Worm (Caenorhabditis elegans) whole organism, young adult: ENCODE measurements around the gene T15B12.1.

ENCODE experiments used
- B0019.2 ChIP-seq: fragments of 200-800 bp; sonication (Bioruptor generic); conservative IDR thresholded peaks from 2 replicates; pipeline ENCODE4 v1.3.6; 2022; ENCODE audit warnings: missing genetic modification reagents, missing genetic modification characterization, missing compliant biosample characterization
- F37B4.10 ChIP-seq: fragments of 200-800 bp; sonication (Bioruptor generic); IDR thresholded peaks from 2 replicates; pipeline ENCODE4 v1.3.6; 2022; ENCODE audit warnings: missing genetic modification characterization, missing compliant biosample characterization
- F55B11.4 ChIP-seq: sonication (generic microtip); optimal IDR thresholded peaks from 2 replicates; lab custom pipeline; 2016; ENCODE audit warnings: missing compliant biosample characterization, missing genetic modification characterization, borderline replicate concordance; ENCODE audit not compliant: insufficient read depth
- Y53F4B.3 ChIP-seq: fragments of 200-800 bp; sonication (Bioruptor generic); IDR thresholded peaks from 2 replicates; pipeline ENCODE4 v1.3.6; 2022; ENCODE audit warnings: missing genetic modification reagents, missing genetic modification characterization, missing compliant biosample characterization
- Y67H2A.10 ChIP-seq: fragments of 200-800 bp; sonication (Bioruptor generic); conservative IDR thresholded peaks from 2 replicates; pipeline ENCODE4 v1.3.6; 2022; ENCODE audit warnings: missing genetic modification reagents, missing genetic modification characterization, missing compliant biosample characterization
- ama-1 ChIP-seq, 3 experiments: fragments of 150-350 bp in 1 of 3; sonication (generic microtip) in 2 of 3; optimal IDR thresholded peaks; 2 replicates each; lab custom pipeline; 2014 to 2018; ENCODE audit warnings: missing biosample characterization in 2 of 3, missing genetic modification characterization in 2 of 3, missing genetic modification reagents in 2 of 3
- egrh-3 ChIP-seq: fragments of 200-800 bp; sonication (Bioruptor generic); IDR thresholded peaks from 2 replicates; pipeline ENCODE4 v1.3.6; 2022; ENCODE audit warnings: missing genetic modification reagents, missing genetic modification characterization, missing compliant biosample characterization
- lin-35 ChIP-seq, 3 experiments: fragments of 150-350 bp in 2 of 3; sonication (generic microtip) in 1 of 3; optimal IDR thresholded peaks; 2 replicates each; lab custom pipeline; 2014 to 2018; ENCODE audit warnings: missing biosample characterization in 3 of 3, missing genetic modification characterization in 3 of 3, missing genetic modification reagents in 3 of 3
- madf-6 ChIP-seq: fragments of 200-800 bp; sonication (Bioruptor generic); IDR thresholded peaks from 2 replicates; pipeline ENCODE4 v1.3.6; 2022; ENCODE audit warnings: missing genetic modification reagents, missing genetic modification characterization, missing compliant biosample characterization
- nfya-1 ChIP-seq: sonication (generic microtip); optimal IDR thresholded peaks from 2 replicates; lab custom pipeline; 2017; ENCODE audit warnings: antibody characterized with exemption, missing compliant biosample characterization, missing genetic modification characterization, borderline replicate concordance; ENCODE audit not compliant: insufficient read depth
- pha-4 ChIP-seq: fragments of 150-350 bp; sonication (generic microtip); optimal IDR thresholded peaks from 2 replicates; lab custom pipeline; 2014; ENCODE audit warnings: missing biosample characterization, missing genetic modification reagents, missing genetic modification characterization
- tlf-1 ChIP-seq: fragments of 200-800 bp; sonication (Bioruptor generic); optimal IDR thresholded peaks from 2 replicates; lab custom pipeline; 2018; ENCODE audit warnings: mild to moderate bottlenecking, missing genetic modification characterization, missing compliant biosample characterization

DNA sequence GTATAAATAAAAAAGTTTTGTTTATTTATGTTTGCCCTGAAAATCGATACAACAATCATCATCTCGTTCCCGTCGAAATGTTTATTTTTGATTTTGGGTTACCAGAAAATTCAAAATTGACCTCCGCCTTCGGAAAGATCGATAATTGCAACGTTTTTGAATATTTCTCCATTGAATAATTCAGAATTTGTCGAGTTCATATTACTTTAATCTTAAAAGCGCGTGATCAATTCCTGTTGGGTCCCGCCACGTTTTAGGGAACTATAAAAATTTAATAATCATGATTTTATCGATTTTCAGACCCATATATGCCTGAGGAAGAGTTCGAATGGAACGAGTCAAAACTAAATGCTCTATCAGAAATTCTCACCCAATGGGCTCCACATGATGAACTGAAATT, 38.3 kb downstream of the T15B12.1 start, which contains the start of gene sorf-2:
- TF ChIP-seq B0019.2 (GFP tag; lab: Robert Waterston, UW) (no peak), nfya-1 (tag; lab: Kevin White, UChicago) (no peak), madf-6 (no peak), Y53F4B.3 (GFP tag; lab: Robert Waterston, UW) (no peak), Y67H2A.10 (GFP tag; lab: Robert Waterston, UW) (no peak), F55B11.4 (tag; lab: Kevin White, UChicago) (no peak), pha-4 (tag; lab: Kevin White, UChicago) (no peak), F37B4.10 (no peak), egrh-3 (GFP tag; lab: Robert Waterston, UW) (no peak), lin-35 (GFP tag; optimal IDR thresholded peaks at IDR 0.05; lab: Kevin White, UChicago) (no peak), tlf-1 (GFP tag; lab: Kevin White, UChicago) (no peak), ama-1 (optimal IDR thresholded peaks at IDR 0.05; lab: Kevin White, UChicago) (no peak), ama-1 (GFP tag; optimal IDR thresholded peaks at IDR 0.05; lab: Kevin White, UChicago) (no peak)
